Worm (Caenorhabditis elegans) whole organism, midembryonic: ENCODE data around the gene clp-6.

ENCODE experiments used
- T22C8.4 ChIP-seq: fragments of 200-800 bp; sonication (Bioruptor generic); IDR thresholded peaks from 2 replicates; pipeline ENCODE4 v1.3.6; 2022; ENCODE audit warnings: missing genetic modification characterization, missing compliant biosample characterization
- cog-1 ChIP-seq: sonication (generic microtip); optimal IDR thresholded peaks from 2 replicates; lab custom pipeline; 2016; ENCODE audit warnings: missing genetic modification characterization, missing compliant biosample characterization
- flt-1 ChIP-seq: fragments of 200-800 bp; sonication (Bioruptor generic); IDR thresholded peaks from 2 replicates; pipeline ENCODE4 v1.3.6; 2022; ENCODE audit warnings: missing genetic modification characterization, missing compliant biosample characterization
- klf-2 ChIP-seq: fragments of 200-800 bp; sonication (Bioruptor generic); conservative IDR thresholded peaks from 2 replicates; pipeline ENCODE4 v1.3.6; 2022; ENCODE audit warnings: missing genetic modification reagents, missing genetic modification characterization, missing compliant biosample characterization
- med-1 ChIP-seq: sonication (generic microtip); optimal IDR thresholded peaks from 2 replicates; lab custom pipeline; 2017; ENCODE audit warnings: missing genetic modification characterization, mild to moderate bottlenecking, missing compliant biosample characterization, antibody characterized with exemption, missing genetic modification reagents; ENCODE audit not compliant: insufficient read depth
- ref-1 ChIP-seq: fragments of 200-800 bp; sonication (Bioruptor generic); conservative IDR thresholded peaks from 2 replicates; pipeline ENCODE4 v1.3.6; 2022; ENCODE audit warnings: missing genetic modification reagents, missing genetic modification characterization, missing compliant biosample characterization
- tab-1 ChIP-seq: fragments of 200-800 bp; sonication (Bioruptor generic); IDR thresholded peaks from 2 replicates; pipeline ENCODE4 v1.3.6; 2022; ENCODE audit warnings: missing genetic modification characterization, missing compliant biosample characterization
- ztf-23 ChIP-seq: fragments of 200-800 bp; sonication (Bioruptor generic); IDR thresholded peaks from 2 replicates; pipeline ENCODE4 v1.3.6; 2022; ENCODE audit warnings: missing genetic modification reagents, missing genetic modification characterization, missing compliant biosample characterization
- ztf-29 ChIP-seq: fragments of 200-800 bp; sonication (Bioruptor generic); IDR thresholded peaks from 2 replicates; pipeline ENCODE4 v1.3.6; 2022; ENCODE audit warnings: missing genetic modification reagents, missing genetic modification characterization, missing compliant biosample characterization

The clp-6 gene

ce11 chrIV:1459419-1459818 lies 24.6 kb upstream of the clp-6 start:
- no peak for TF ChIP-seq tab-1 (GFP tag; lab: Robert Waterston, UW)
- no peak for TF ChIP-seq ztf-23
- TF ChIP-seq med-1: no peak
- TF ChIP-seq T22C8.4 (GFP tag; lab: Robert Waterston, UW): no peak
- no peak for TF ChIP-seq ref-1 (GFP tag; lab: Robert Waterston, UW)
- TF ChIP-seq flt-1: no peak
- no peak for TF ChIP-seq cog-1 (tag; lab: Kevin White, UChicago)
- TF ChIP-seq klf-2 (GFP tag; lab: Robert Waterston, UW): no peak
- no peak for TF ChIP-seq ztf-29 (GFP tag; lab: Robert Waterston, UW)

ce11 chrIV:1458192-1458591 lies 23.4 kb upstream of the clp-6 start:
- TF ChIP-seq T22C8.4 (GFP tag; lab: Robert Waterston, UW): no peak
- TF ChIP-seq ztf-23: no peak
- TF ChIP-seq ref-1 (GFP tag; lab: Robert Waterston, UW): no peak
- TF ChIP-seq cog-1 (tag; lab: Kevin White, UChicago): no peak
- no peak for TF ChIP-seq med-1
- TF ChIP-seq ztf-29 (GFP tag; lab: Robert Waterston, UW): no peak
- TF ChIP-seq flt-1: no peak
- TF ChIP-seq klf-2 (GFP tag; lab: Robert Waterston, UW): no peak
- TF ChIP-seq tab-1 (GFP tag; lab: Robert Waterston, UW): no peak

ce11 chrIV:1456775-1457174 lies 21.9 kb upstream of the clp-6 start, which contains the start of gene nadk-1:
Gene nadk-1 (plus strand): TSS chrIV:1457075.
- TF ChIP-seq cog-1 (tag; lab: Kevin White, UChicago): no peak
- no peak for TF ChIP-seq tab-1 (GFP tag; lab: Robert Waterston, UW)
- TF ChIP-seq ztf-23: no peak
- no peak for TF ChIP-seq ztf-29 (GFP tag; lab: Robert Waterston, UW)
- TF ChIP-seq flt-1: no peak
- no peak for TF ChIP-seq klf-2 (GFP tag; lab: Robert Waterston, UW)
- no peak for TF ChIP-seq T22C8.4 (GFP tag; lab: Robert Waterston, UW)
- TF ChIP-seq ref-1 (GFP tag; lab: Robert Waterston, UW): no peak
- TF ChIP-seq med-1: no peak

ce11 chrIV:1455006-1455405 lies 20.2 kb upstream of the clp-6 start:
- TF ChIP-seq cog-1 (tag; lab: Kevin White, UChicago) (no peak), med-1 (no peak), ztf-29 (GFP tag; lab: Robert Waterston, UW) (no peak), ztf-23 (no peak), tab-1 (GFP tag; lab: Robert Waterston, UW) (no peak), klf-2 (GFP tag; lab: Robert Waterston, UW) (no peak), ref-1 (GFP tag; lab: Robert Waterston, UW) (no peak), T22C8.4 (GFP tag; lab: Robert Waterston, UW) (no peak), flt-1 (no peak)

ce11 chrIV:1454194-1454593 lies 19.4 kb upstream of the clp-6 start:
- TF ChIP-seq flt-1: no peak
- TF ChIP-seq klf-2 (GFP tag; lab: Robert Waterston, UW): no peak
- TF ChIP-seq tab-1 (GFP tag; lab: Robert Waterston, UW): no peak
- TF ChIP-seq ztf-29 (GFP tag; lab: Robert Waterston, UW): no peak

- no peak for TF ChIP-seq ref-1 (GFP tag; lab: Robert Waterston, UW)
- TF ChIP-seq med-1: no peak
- TF ChIP-seq tab-1 (GFP tag; lab: Robert Waterston, UW): no peak
- no peak for TF ChIP-seq klf-2 (GFP tag; lab: Robert Waterston, UW)
- no peak for TF ChIP-seq ztf-29 (GFP tag; lab: Robert Waterston, UW)
- no peak for TF ChIP-seq T22C8.4 (GFP tag; lab: Robert Waterston, UW)
- TF ChIP-seq flt-1: no peak
- no peak for TF ChIP-seq cog-1 (tag; lab: Kevin White, UChicago)
- TF ChIP-seq ztf-23: no peak
Measured at ce11 chrIV:1453451-1453850, 18.6 kb upstream of the clp-6 start.

- TF ChIP-seq cog-1 (tag; lab: Kevin White, UChicago) (no peak), ztf-23 (no peak), T22C8.4 (GFP tag; lab: Robert Waterston, UW) (no peak), ref-1 (GFP tag; lab: Robert Waterston, UW) (no peak), med-1 (no peak), klf-2 (GFP tag; lab: Robert Waterston, UW) (no peak), flt-1 (no peak), ztf-29 (GFP tag; lab: Robert Waterston, UW) (no peak), tab-1 (GFP tag; lab: Robert Waterston, UW) (no peak)
Measured at ce11 chrIV:1452480-1452879, 17.6 kb upstream of the clp-6 start.

- TF ChIP-seq cog-1 (tag; lab: Kevin White, UChicago) (no peak), flt-1 (no peak), ref-1 (GFP tag; lab: Robert Waterston, UW) (no peak), klf-2 (GFP tag; lab: Robert Waterston, UW) (no peak), ztf-29 (GFP tag; lab: Robert Waterston, UW) (no peak), tab-1 (GFP tag; lab: Robert Waterston, UW) (no peak), T22C8.4 (GFP tag; lab: Robert Waterston, UW) (no peak), med-1 (no peak), ztf-23 (no peak)
Measured at ce11 chrIV:1445920-1446319, 11.1 kb upstream of the clp-6 start, which contains the start of gene clp-7. Gene clp-7 (minus strand): TSS chrIV:1445966.

ce11 chrIV:1443997-1444678 lies 9.3 kb upstream of the clp-6 start:
- TF ChIP-seq T22C8.4 (GFP tag; lab: Robert Waterston, UW): peak; percentile 35; the same call in 1 of the 2 replicates
- TF ChIP-seq med-1: no peak

- TF ChIP-seq ztf-29 (GFP tag; lab: Robert Waterston, UW): no peak
- peak; percentile 95 for TF ChIP-seq T22C8.4 (GFP tag; lab: Robert Waterston, UW)
Measured at ce11 chrIV:1443514-1443913, 8.7 kb upstream of the clp-6 start.
